Fruit fly (Drosophila melanogaster) whole organism, embryonic: ENCODE data around the gene CheB38b.

Experiments used
- CG6689 ChIP-seq: fragments of 200-800 bp; sonication (Bioruptor generic); IDR thresholded peaks from 2 replicates; pipeline ENCODE4 v1.3.6; 2022; ENCODE audit warnings: missing biosample characterization, missing genetic modification characterization
- Gug ChIP-seq: fragments of 200-800 bp; sonication (Bioruptor generic); IDR thresholded peaks from 4 replicates; pipeline ENCODE4 v1.3.6; 2022; ENCODE audit warnings: missing biosample characterization, missing genetic modification characterization
- az2 ChIP-seq: fragments of 200-800 bp; sonication (Bioruptor generic); optimal IDR thresholded peaks from 3 replicates; lab custom pipeline; 2016; ENCODE audit warnings: missing biosample characterization, missing genetic modification characterization
- mam ChIP-seq: fragments of 200-800 bp; sonication (Bioruptor generic); optimal IDR thresholded peaks from 3 replicates; lab custom pipeline; 2016; ENCODE audit warnings: missing biosample characterization, missing genetic modification characterization

DNA sequence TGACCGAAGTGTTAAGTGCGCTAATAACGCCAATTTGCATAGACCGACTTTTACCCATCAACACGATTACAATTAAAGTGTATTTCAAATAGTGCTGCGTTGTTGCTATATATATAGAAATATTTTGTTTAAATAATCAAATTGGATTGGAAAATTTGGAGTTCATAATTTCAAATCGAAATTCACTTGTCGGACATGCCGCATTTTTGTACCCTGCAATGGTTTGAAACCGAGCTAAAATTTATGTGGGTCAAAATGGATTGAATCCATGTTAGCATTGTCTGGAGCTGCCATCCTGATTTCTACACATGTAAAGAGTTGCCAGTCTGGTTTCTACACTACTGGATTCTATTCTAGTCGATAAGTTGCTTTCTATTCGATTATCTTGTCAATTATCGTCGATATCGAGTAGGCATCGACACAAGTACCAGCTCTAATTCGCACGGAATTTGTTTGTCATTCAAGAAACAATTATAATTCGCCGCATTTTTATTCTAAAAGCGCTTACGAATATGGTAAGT lies 29.7 kb downstream of the CheB38b start, which contains the start of gene Pomp:
- peak; percentile 85 for TF ChIP-seq az2 (GFP tag; lab: Kevin White, UChicago)
- TF ChIP-seq mam (GFP tag; lab: Kevin White, UChicago) = peak; percentile 76
- TF ChIP-seq Gug (GFP tag; lab: Robert Waterston, UW) = peak; percentile 88
- TF ChIP-seq CG6689 = peak; percentile 88
